Worm (Caenorhabditis elegans) whole organism, early embryonic: ENCODE data around the gene ZC204.13.

ENCODE experiments used
- B0310.2 ChIP-seq: sonication (generic microtip); optimal IDR thresholded peaks from 2 replicates; lab custom pipeline; 2016; ENCODE audit warnings: mild to moderate bottlenecking, missing genetic modification characterization, missing compliant biosample characterization
- ama-1 ChIP-seq: fragments of 150-350 bp; optimal IDR thresholded peaks from 2 replicates; lab custom pipeline; 2014
- ets-7 ChIP-seq: sonication (generic microtip); optimal IDR thresholded peaks from 2 replicates; lab custom pipeline; 2016; ENCODE audit warnings: missing genotype, missing genetic modification characterization, missing compliant biosample characterization
- flt-1 ChIP-seq: fragments of 200-800 bp; sonication (Bioruptor generic); IDR thresholded peaks from 2 replicates; pipeline ENCODE4 v1.3.6; 2022; ENCODE audit warnings: missing genetic modification characterization, missing compliant biosample characterization
- hnd-1 ChIP-seq: sonication (generic microtip); optimal IDR thresholded peaks from 2 replicates; lab custom pipeline; 2016; ENCODE audit warnings: missing genetic modification characterization, missing compliant biosample characterization
- pes-1 ChIP-seq: fragments of 200-800 bp; sonication (Bioruptor generic); IDR thresholded peaks from 2 replicates; pipeline ENCODE4 v1.3.6; 2022; ENCODE audit warnings: missing genetic modification reagents, missing genetic modification characterization, missing compliant biosample characterization
- scrt-1 ChIP-seq: fragments of 200-800 bp; sonication (Bioruptor generic); IDR thresholded peaks from 2 replicates; pipeline ENCODE4 v1.3.6; 2022; ENCODE audit warnings: missing genetic modification characterization, missing compliant biosample characterization
- sea-1 ChIP-seq: fragments of 200-800 bp; sonication (Bioruptor generic); conservative IDR thresholded peaks from 2 replicates; pipeline ENCODE4 v1.3.6; 2022; ENCODE audit warnings: missing genetic modification characterization, missing compliant biosample characterization
- tbx-37 ChIP-seq: fragments of 200-800 bp; sonication (Bioruptor generic); conservative IDR thresholded peaks from 2 replicates; pipeline ENCODE4 v1.3.6; 2022; ENCODE audit warnings: missing genetic modification reagents, missing genetic modification characterization, missing compliant biosample characterization

- no peak for TF ChIP-seq B0310.2 (tag; lab: Kevin White, UChicago)
- TF ChIP-seq sea-1 (GFP tag; lab: Robert Waterston, UW), result no peak
- no peak for TF ChIP-seq ets-7 (tag; lab: Kevin White, UChicago)
- TF ChIP-seq ama-1 (lab: Kevin White, UChicago), result no peak
- TF ChIP-seq hnd-1 (tag; lab: Kevin White, UChicago), result no peak
- no peak for TF ChIP-seq flt-1 (GFP tag; lab: Robert Waterston, UW)
- no peak for TF ChIP-seq tbx-37 (GFP tag; lab: Robert Waterston, UW)
- no peak for TF ChIP-seq pes-1 (GFP tag; lab: Robert Waterston, UW)
- no peak for TF ChIP-seq scrt-1 (GFP tag; lab: Robert Waterston, UW)
Observed at ce11 chrII:1653397-1653796, 7.4 kb downstream of the ZC204.13 start, which contains the start of gene fbxb-15.
